Fruit fly (Drosophila melanogaster): ENCODE data around the gene Prosbeta3.

Gene Prosbeta3

DNA sequence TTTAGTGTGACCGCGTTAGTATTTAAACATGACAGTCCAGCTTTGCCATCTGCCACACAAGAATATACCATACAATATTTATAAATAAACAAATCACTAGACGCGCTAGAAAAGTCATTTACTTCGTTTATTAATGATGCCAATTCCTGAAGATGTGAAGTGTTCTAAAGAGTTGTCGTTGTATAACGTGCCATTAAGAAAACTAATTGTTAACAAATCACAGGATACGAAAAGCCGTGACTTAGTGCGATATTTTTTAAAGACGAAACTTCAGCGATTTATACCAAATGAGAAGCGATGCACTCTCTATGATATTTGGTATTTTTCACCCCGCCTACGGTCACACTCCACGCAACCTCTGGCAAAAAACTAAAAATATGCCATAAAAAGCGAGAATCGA lies 33.4 kb upstream of the Prosbeta3 start, which contains the start of gene neur (continued):
- TF ChIP-seq sim (GFP tag; IDR thresholded peaks at IDR 0.05), result no peak
- no peak for TF ChIP-seq Neu2 (GFP tag; optimal IDR thresholded peaks at IDR 0.05; ENCODE audit: borderline replicate concordance)
- TF ChIP-seq CG17359 (tag; optimal IDR thresholded peaks at IDR 0.05), result no peak
- peak; percentile 29 for TF ChIP-seq CG1603 (tag; optimal IDR thresholded peaks at IDR 0.05)
- TF ChIP-seq CG9797 (GFP tag; optimal IDR thresholded peaks at IDR 0.05), result peak; percentile 88
- TF ChIP-seq CG33213 (GFP tag; optimal IDR thresholded peaks at IDR 0.05), result peak; percentile 64
- TF ChIP-seq CG11085 (GFP tag; IDR thresholded peaks at IDR 0.05), result no peak
- TF ChIP-seq Dad (GFP tag; optimal IDR thresholded peaks at IDR 0.05), result no peak
- TF ChIP-seq ind (GFP tag; optimal IDR thresholded peaks at IDR 0.05), result no peak
- TF ChIP-seq bcd (GFP tag; optimal IDR thresholded peaks at IDR 0.05), result peak; percentile 58
- peak; percentile 23 for TF ChIP-seq Nf-YB (GFP tag; optimal IDR thresholded peaks at IDR 0.05)
- TF ChIP-seq CG15601 (tag; optimal IDR thresholded peaks at IDR 0.05), result peak; percentile 50
- TF ChIP-seq CG10274 (GFP tag; optimal IDR thresholded peaks at IDR 0.05), result no peak
- TF ChIP-seq CG15514 (GFP tag; optimal IDR thresholded peaks at IDR 0.05), result peak; percentile 51
- peak; percentile 65 for TF ChIP-seq inv (GFP tag; IDR thresholded peaks at IDR 0.05; ENCODE audit: partially characterized antibody)
- peak; percentile 63 for TF ChIP-seq CG12155 (GFP tag; optimal IDR thresholded peaks at IDR 0.05)
- peak in 1 of 3 experiments; percentile 23 for TF ChIP-seq lola (GFP tag; optimal IDR thresholded peaks at IDR 0.05)
- TF ChIP-seq CG31441 (GFP tag; IDR thresholded peaks at IDR 0.05), result peak; percentile 90
- TF ChIP-seq Side (GFP tag; optimal IDR thresholded peaks at IDR 0.05), result peak; percentile 32
- TF ChIP-seq pros (GFP tag; optimal IDR thresholded peaks at IDR 0.05), result no peak
- no peak for TF ChIP-seq sima (GFP tag; optimal IDR thresholded peaks at IDR 0.05)
- TF ChIP-seq CG1792 (GFP tag; optimal IDR thresholded peaks at IDR 0.05), result no peak
- TF ChIP-seq CG1602 (GFP tag; optimal IDR thresholded peaks at IDR 0.05), result peak; percentile 2
- TF ChIP-seq stwl (tag; optimal IDR thresholded peaks at IDR 0.05), result peak; percentile 94
- no peak for TF ChIP-seq kni (GFP tag; optimal IDR thresholded peaks at IDR 0.05)
- TF ChIP-seq Stat92E (GFP tag; optimal IDR thresholded peaks at IDR 0.05), result no peak
- no peak for TF ChIP-seq CG6683 (GFP tag; optimal IDR thresholded peaks at IDR 0.05)
- TF ChIP-seq Bgb (GFP tag; IDR thresholded peaks at IDR 0.05; ENCODE audit: partially characterized antibody), result peak; percentile 67
- TF ChIP-seq gro (GFP tag; optimal IDR thresholded peaks at IDR 0.05), result peak; percentile 35
- TF ChIP-seq pho (GFP tag; optimal IDR thresholded peaks at IDR 0.05), result no peak
- TF ChIP-seq CG14965 (GFP tag; optimal IDR thresholded peaks at IDR 0.05; ENCODE audit: borderline replicate concordance), result no peak
- peak; percentile 23 for TF ChIP-seq CG13424 (tag; optimal IDR thresholded peaks at IDR 0.05)
- TF ChIP-seq CrebB (tag; optimal IDR thresholded peaks at IDR 0.05), result peak; percentile 18
- peak; percentile 13 for TF ChIP-seq jumu (GFP tag; optimal IDR thresholded peaks at IDR 0.05)
- TF ChIP-seq CkIIα-i1 (GFP tag; IDR thresholded peaks at IDR 0.05), result no peak
- peak; percentile 26 for TF ChIP-seq CG30403 (GFP tag; optimal IDR thresholded peaks at IDR 0.05)
- TF ChIP-seq CG3838 (GFP tag; optimal IDR thresholded peaks at IDR 0.05), result no peak
- 0 out of 3 replicates have a peak, but pooled peaks have one; percentile 11 for TF ChIP-seq mld (GFP tag; IDR thresholded peaks at IDR 0.05; ENCODE audit: partially characterized antibody)
- TF ChIP-seq CG16813 (GFP tag; IDR thresholded peaks at IDR 0.05; ENCODE audit: partially characterized antibody), result peak; percentile 71
- TF ChIP-seq hb (GFP tag; IDR thresholded peaks at IDR 0.05; ENCODE audit: partially characterized antibody), result peak; percentile 60; the same call in 1 of the 3 replicates
- TF ChIP-seq caup (GFP tag; optimal IDR thresholded peaks at IDR 0.05; ENCODE audit: severe bottlenecking), result no peak
- TF ChIP-seq maf-S (GFP tag; optimal IDR thresholded peaks at IDR 0.05), result no peak
- TF ChIP-seq CG12659 (GFP tag; optimal IDR thresholded peaks at IDR 0.05), result peak; percentile 78
- no peak for TF ChIP-seq CG4730 (GFP tag; IDR thresholded peaks at IDR 0.05)
- TF ChIP-seq CG12299 (tag; optimal IDR thresholded peaks at IDR 0.05), result no peak
- peak; percentile 24 for TF ChIP-seq CG8290 (GFP tag; optimal IDR thresholded peaks at IDR 0.05)
- peak in 1 of 2 experiments; percentile 1 for TF ChIP-seq CG8290 (tag; optimal IDR thresholded peaks at IDR 0.05)
- TF ChIP-seq Atf3 (GFP tag; optimal IDR thresholded peaks at IDR 0.05), result no peak
- TF ChIP-seq CG9437 (GFP tag; optimal IDR thresholded peaks at IDR 0.05), result no peak
- TF ChIP-seq YL-1 (GFP tag; optimal IDR thresholded peaks at IDR 0.05), result peak; percentile 58

Measured in whole organism, embryonic.